Worm (Caenorhabditis elegans): ENCODE results near the gene F56F10.1.
A peak's percentile ranks its signal among the peaks of the same experiment; 100 is the strongest.

Gene F56F10.1

DNA sequence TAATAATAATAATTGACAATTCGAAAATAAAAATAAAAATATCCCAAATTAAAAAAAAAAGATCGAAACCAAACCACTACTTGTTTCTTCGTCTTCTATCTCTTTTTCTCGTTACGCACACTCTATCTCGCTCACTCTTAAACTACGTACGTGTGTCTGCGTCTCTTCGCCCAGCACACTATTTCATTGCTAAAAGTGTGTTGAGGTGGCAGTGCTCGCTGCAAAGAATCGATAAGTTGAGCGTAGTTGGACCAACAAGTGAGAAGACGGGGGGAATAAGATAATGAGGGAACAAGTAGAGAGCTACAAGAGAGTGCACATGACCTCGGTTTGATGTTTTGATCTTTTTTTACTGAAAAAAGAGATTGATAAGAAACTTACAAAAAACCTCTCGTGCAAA, 46.5 kb upstream of the F56F10.1 start (continued):
- TF ChIP-seq zfp-2 (tag; optimal IDR thresholded peaks at IDR 0.05) (no peak), aly-2 (tag; optimal IDR thresholded peaks at IDR 0.05) (no peak), dmd-6 (GFP tag; IDR thresholded peaks at IDR 0.05) (no peak), jun-1 (tag; optimal IDR thresholded peaks at IDR 0.05) (no peak), rbr-2 (tag; optimal IDR thresholded peaks at IDR 0.05) (peak; percentile 48), mxl-2 (GFP tag; conservative IDR thresholded peaks at IDR 0.05) (no peak), ces-1 (GFP tag; optimal IDR thresholded peaks at IDR 0.05) (no peak), R02D3.7 (tag; optimal IDR thresholded peaks at IDR 0.05) (no peak), mep-1 (tag; optimal IDR thresholded peaks at IDR 0.05) (peak; percentile 55), mdt-29 (GFP tag; IDR thresholded peaks at IDR 0.05) (no peak), dmd-8 (GFP tag; IDR thresholded peaks at IDR 0.05) (no peak), aha-1 (tag) (no peak), lin-15B (tag; optimal IDR thresholded peaks at IDR 0.05) (no peak), saeg-2 (GFP tag; IDR thresholded peaks at IDR 0.05) (no peak), pqm-1 (tag; optimal IDR thresholded peaks at IDR 0.05) (no peak), nhr-11 (tag; optimal IDR thresholded peaks at IDR 0.05) (no peak), spr-1 (tag; optimal IDR thresholded peaks at IDR 0.05) (no peak), lim-7 (GFP tag; IDR thresholded peaks at IDR 0.05) (no peak), dpl-1 (GFP tag; optimal IDR thresholded peaks at IDR 0.05) (no peak), lsy-2 (tag; optimal IDR thresholded peaks at IDR 0.05) (peak in 1 of 2 experiments; percentile 34), ZK337.2 (GFP tag; IDR thresholded peaks at IDR 0.05) (no peak), unc-62 (GFP tag; optimal IDR thresholded peaks at IDR 0.05 in 1 of 2) (no peak), unc-62 (tag; optimal IDR thresholded peaks at IDR 0.05) (no peak), F37D6.2 (tag; optimal IDR thresholded peaks at IDR 0.05) (no peak), hlh-30 (tag; optimal IDR thresholded peaks at IDR 0.05; ENCODE audit: insufficient read depth) (peak; percentile 41), egl-27 (tag; optimal IDR thresholded peaks at IDR 0.05) (no peak), unc-39 (tag; optimal IDR thresholded peaks at IDR 0.05) (no peak), lir-3 (tag; optimal IDR thresholded peaks at IDR 0.05) (no peak), arid-1 (GFP tag; conservative IDR thresholded peaks at IDR 0.05) (no peak), F49E8.2 (tag; optimal IDR thresholded peaks at IDR 0.05; ENCODE audit: borderline replicate concordance) (no peak), egl-43 (GFP tag; IDR thresholded peaks at IDR 0.05) (0 out of 2 replicates have a peak, but pooled peaks have one; percentile 25), php-3 (GFP tag; IDR thresholded peaks at IDR 0.05) (no peak), hmg-1.1 (GFP tag; IDR thresholded peaks at IDR 0.05) (peak; percentile 63), tag-97 (GFP tag; IDR thresholded peaks at IDR 0.05) (no peak), ama-1 (optimal IDR thresholded peaks at IDR 0.05) (no peak), nhr-28 (tag; optimal IDR thresholded peaks at IDR 0.05) (peak; percentile 35), T20F7.1 (GFP tag; optimal IDR thresholded peaks at IDR 0.05) (no peak), spr-3 (GFP tag; optimal IDR thresholded peaks at IDR 0.05) (no peak), dmd-9 (GFP tag; IDR thresholded peaks at IDR 0.05) (no peak), lin-39 (tag; optimal IDR thresholded peaks at IDR 0.05) (no peak), zip-2 (tag; optimal IDR thresholded peaks at IDR 0.05) (no peak), snpc-1.2 (GFP tag; IDR thresholded peaks at IDR 0.05) (no peak), lin-1 (GFP tag; IDR thresholded peaks at IDR 0.05) (no peak), nhr-6 (tag; optimal IDR thresholded peaks at IDR 0.05) (no peak), hlh-11 (tag; optimal IDR thresholded peaks at IDR 0.05) (peak; percentile 27), F44E2.7 (GFP tag; IDR thresholded peaks at IDR 0.05) (no peak), nhr-41 (GFP tag; IDR thresholded peaks at IDR 0.05) (no peak), mxl-3 (GFP tag; optimal IDR thresholded peaks at IDR 0.05) (no peak), mes-2 (tag; optimal IDR thresholded peaks at IDR 0.05; ENCODE audit: poor library complexity, severe bottlenecking) (peak; percentile 42), tra-1 (GFP tag; IDR thresholded peaks at IDR 0.05) (no peak), zip-11 (GFP tag; IDR thresholded peaks at IDR 0.05) (no peak), Y105C5A.15 (GFP tag; IDR thresholded peaks at IDR 0.05) (no peak), nhr-42 (GFP tag; IDR thresholded peaks at IDR 0.05) (no peak), skn-1 (tag; optimal IDR thresholded peaks at IDR 0.05) (no peak)

Measured in whole organism, L4 larva.